Worm (Caenorhabditis elegans) whole organism, L4 larva: ENCODE measurements around the gene Y77E11A.16.

Experiments
- Y48G9A.11 ChIP-seq: fragments of 200-800 bp; sonication (Bioruptor generic); IDR thresholded peaks from 2 replicates; pipeline ENCODE4 v1.3.6; 2022; ENCODE audit warnings: missing genetic modification reagents, missing genetic modification characterization, missing compliant biosample characterization
- aha-1 ChIP-seq: fragments of 150-350 bp; peaks from one replicate; lab custom pipeline; 2014; ENCODE audit warnings: missing biosample characterization, missing genetic modification characterization
- ama-1 ChIP-seq: fragments of 150-350 bp; optimal IDR thresholded peaks from 2 replicates; lab custom pipeline; 2014; ENCODE audit warnings: inconsistent platforms, mixed read lengths
- daf-19 ChIP-seq: fragments of 200-800 bp; sonication (Bioruptor generic); conservative IDR thresholded peaks from 2 replicates; pipeline ENCODE4 v1.3.6; 2022; ENCODE audit warnings: missing genetic modification characterization, missing compliant biosample characterization
- fos-1 ChIP-seq: fragments of 150-350 bp; optimal IDR thresholded peaks from 2 replicates; lab custom pipeline; 2014; ENCODE audit warnings: missing biosample characterization, missing genetic modification characterization
- hif-1 ChIP-seq, 2 experiments: sonication (generic microtip); optimal IDR thresholded peaks; 2 replicates each; lab custom pipeline; 2016 to 2017; ENCODE audit warnings: missing compliant biosample characterization in 2 of 2, missing genetic modification characterization in 2 of 2, missing genetic modification reagents in 2 of 2, missing genotype in 2 of 2, mild to moderate bottlenecking in 1 of 2
- lin-1 ChIP-seq: fragments of 200-800 bp; sonication (Bioruptor generic); IDR thresholded peaks from 2 replicates; pipeline ENCODE4 v1.3.6; 2022; ENCODE audit warnings: missing genetic modification reagents, missing genetic modification characterization, missing compliant biosample characterization
- lin-15B ChIP-seq: fragments of 150-350 bp; sonication (generic microtip); optimal IDR thresholded peaks from 3 replicates; lab custom pipeline; 2014; ENCODE audit warnings: missing biosample characterization, missing genetic modification characterization
- nhr-41 ChIP-seq: fragments of 200-800 bp; sonication (Bioruptor generic); IDR thresholded peaks from 2 replicates; pipeline ENCODE4 v1.3.6; 2022; ENCODE audit warnings: missing genetic modification reagents, missing genetic modification characterization, missing compliant biosample characterization
- nhr-76 ChIP-seq: fragments of 150-350 bp; optimal IDR thresholded peaks from 2 replicates; lab custom pipeline; 2014; ENCODE audit warnings: missing biosample characterization, missing genetic modification characterization
- snpc-4 ChIP-seq: fragments of 150-350 bp; optimal IDR thresholded peaks from 2 replicates; lab custom pipeline; 2014; ENCODE audit warnings: missing biosample characterization, missing genetic modification characterization

DNA sequence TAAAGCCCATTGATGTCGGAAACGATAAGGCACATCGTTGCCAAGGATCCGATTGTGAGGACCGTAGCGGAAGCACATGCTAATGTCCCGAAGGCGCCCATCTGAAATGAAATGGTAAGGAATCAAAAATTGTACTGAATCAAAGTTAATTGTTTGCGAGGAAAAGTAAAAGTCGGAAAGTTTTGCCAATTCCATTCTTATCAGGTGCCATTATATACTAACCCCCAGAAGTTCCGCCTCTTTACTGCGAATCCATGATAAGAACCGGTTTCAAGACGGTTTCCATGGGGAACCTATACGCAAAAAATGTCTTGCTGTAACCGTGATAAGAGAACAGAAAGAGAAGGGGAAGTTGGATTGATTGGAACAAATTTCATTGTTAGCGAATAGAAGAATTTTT is 24.5 kb upstream of the Y77E11A.16 start, which contains the start of gene col-106:
- TF ChIP-seq fos-1: no peak
- no peak for TF ChIP-seq aha-1 (tag; lab: Kevin White, UChicago)
- TF ChIP-seq ama-1: no peak
- no peak for TF ChIP-seq daf-19 (GFP tag; lab: Robert Waterston, UW)
- TF ChIP-seq snpc-4 (tag; lab: Kevin White, UChicago): no peak
- no peak for TF ChIP-seq lin-1 (GFP tag; lab: Robert Waterston, UW)
- TF ChIP-seq nhr-41 (GFP tag; lab: Robert Waterston, UW): no peak
- no peak for TF ChIP-seq nhr-76 (tag; lab: Kevin White, UChicago)
- no peak for TF ChIP-seq Y48G9A.11 (GFP tag; lab: Robert Waterston, UW)
- TF ChIP-seq lin-15B: no peak
- no peak for TF ChIP-seq hif-1 (tag; optimal IDR thresholded peaks at IDR 0.05; lab: Kevin White, UChicago)
